Fruit fly (Drosophila melanogaster): ENCODE data around the gene ND-15.

ND-15 gene

DNA sequence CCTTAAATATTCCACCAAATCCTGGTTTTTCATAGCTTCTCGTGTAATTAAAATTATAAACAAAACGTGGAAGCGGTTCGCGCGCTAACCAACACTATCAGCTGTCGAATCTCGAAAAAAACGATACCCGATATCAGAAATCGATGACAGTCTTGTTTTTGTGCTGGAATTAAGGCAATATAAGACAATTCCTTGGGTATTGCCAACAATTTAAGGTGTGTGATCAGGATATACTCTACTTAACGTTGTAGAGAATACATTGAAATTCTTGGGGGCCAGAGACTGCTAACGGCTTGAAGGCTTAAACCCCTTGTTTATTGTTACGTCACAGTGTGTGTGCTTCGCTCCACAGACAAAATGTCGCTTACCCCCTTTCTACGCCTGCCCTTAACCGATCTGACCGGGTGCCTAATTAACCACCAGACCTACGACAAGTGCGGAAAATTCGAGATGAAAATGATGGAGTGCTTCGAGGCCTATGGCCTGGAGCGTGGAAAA, 40.7 kb downstream of the ND-15 start, which contains the start of gene Pus10 (continued):
- TF ChIP-seq dm (GFP tag; optimal IDR thresholded peaks at IDR 0.05) (peak; percentile 82), CG10543 (GFP tag; optimal IDR thresholded peaks at IDR 0.05) (peak; percentile 9), dpn (GFP tag; optimal IDR thresholded peaks at IDR 0.05) (peak in 1 of 2 experiments; percentile 0), Vsx1 (GFP tag; optimal IDR thresholded peaks at IDR 0.05) (peak; percentile 50), CG12769 (tag; optimal IDR thresholded peaks at IDR 0.05) (peak; percentile 4), pzg (GFP tag; optimal IDR thresholded peaks at IDR 0.05) (peak; percentile 50), CG12659 (GFP tag; optimal IDR thresholded peaks at IDR 0.05) (peak; percentile 25), nmo (GFP tag; optimal IDR thresholded peaks at IDR 0.05) (peak; percentile 6), CG9437 (GFP tag; optimal IDR thresholded peaks at IDR 0.05) (peak; percentile 16), CG14710 (tag; optimal IDR thresholded peaks at IDR 0.05) (peak; percentile 5), CG8290 (GFP tag; optimal IDR thresholded peaks at IDR 0.05) (no peak), CG8290 (tag; optimal IDR thresholded peaks at IDR 0.05) (no peak), Sin3A (optimal IDR thresholded peaks at IDR 0.05) (peak; percentile 20), Fer1 (GFP tag; optimal IDR thresholded peaks at IDR 0.05) (peak; percentile 29), Nf-YC (tag; optimal IDR thresholded peaks at IDR 0.05) (peak; percentile 1), CG2116 (GFP tag; optimal IDR thresholded peaks at IDR 0.05) (peak; percentile 39), Pdp1 (GFP tag; optimal IDR thresholded peaks at IDR 0.05) (peak in 1 of 2 experiments; percentile 99), nerfin-2 (GFP tag; IDR thresholded peaks at IDR 0.05; ENCODE audit: partially characterized antibody) (no peak), Tbp (GFP tag; optimal IDR thresholded peaks at IDR 0.05) (no peak), gem (tag; optimal IDR thresholded peaks at IDR 0.05) (no peak), Hmr (GFP tag; optimal IDR thresholded peaks at IDR 0.05) (peak; percentile 9), CG7745 (tag; optimal IDR thresholded peaks at IDR 0.05) (peak; percentile 15), BEAF-32 (GFP tag; optimal IDR thresholded peaks at IDR 0.05) (peak; percentile 23), sug (tag; optimal IDR thresholded peaks at IDR 0.05) (peak; percentile 16), nerfin-1 (tag; optimal IDR thresholded peaks at IDR 0.05) (peak; percentile 61), trem (tag; optimal IDR thresholded peaks at IDR 0.05) (peak; percentile 17), CG12391 (tag; optimal IDR thresholded peaks at IDR 0.05) (peak; percentile 2), Med (GFP tag) (peak; percentile 85), nom (GFP tag; optimal IDR thresholded peaks at IDR 0.05) (peak; percentile 21), slbo (GFP tag; IDR thresholded peaks at IDR 0.05) (no peak), CG34224 (GFP tag; IDR thresholded peaks at IDR 0.05; ENCODE audit: partially characterized antibody) (no peak), CG1603 (tag; optimal IDR thresholded peaks at IDR 0.05) (peak; percentile 14), Neu2 (GFP tag; optimal IDR thresholded peaks at IDR 0.05; ENCODE audit: borderline replicate concordance) (peak; percentile 8), CHES-1-like (GFP tag; optimal IDR thresholded peaks at IDR 0.05) (peak; percentile 38), D (optimal IDR thresholded peaks at IDR 0.05) (peak; percentile 83), D (GFP tag; optimal IDR thresholded peaks at IDR 0.05) (no peak), YL-1 (GFP tag; optimal IDR thresholded peaks at IDR 0.05) (peak; percentile 55), CG10462 (GFP tag; optimal IDR thresholded peaks at IDR 0.05) (no peak)

DNA sequence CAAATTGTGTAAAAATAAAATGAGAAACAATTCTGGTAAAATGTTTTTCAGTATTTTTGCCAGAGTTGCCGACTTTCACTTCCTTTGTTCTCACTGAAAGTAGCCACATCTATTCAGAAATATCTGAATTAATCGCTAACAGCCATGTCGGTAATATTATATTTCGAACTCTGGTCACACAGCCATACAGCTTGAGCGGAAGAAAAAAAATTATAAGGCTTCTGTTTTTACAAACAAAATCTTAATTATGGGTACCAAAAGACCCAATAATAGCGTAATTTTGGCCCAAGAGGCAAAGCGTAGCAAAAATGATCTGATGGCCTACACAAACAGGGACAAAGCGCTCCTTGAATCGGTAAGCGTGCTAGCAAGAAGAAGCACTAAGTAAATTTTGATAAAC, 41.5 kb downstream of the ND-15 start, which contains the start of gene CG3436:
Gene CG3436 (plus strand): TSS at position 36 of the 400 bp plus-strand sequence.
- TF ChIP-seq CG2712 (tag; optimal IDR thresholded peaks at IDR 0.05) (peak; percentile 41), CG14710 (tag; optimal IDR thresholded peaks at IDR 0.05) (peak; percentile 59), CG8924 (tag; optimal IDR thresholded peaks at IDR 0.05) (no peak), CG17359 (tag; optimal IDR thresholded peaks at IDR 0.05) (no peak), Side (GFP tag; optimal IDR thresholded peaks at IDR 0.05) (no peak), esg (GFP tag; conservative IDR thresholded peaks at IDR 0.05) (no peak), CG13894 (tag; optimal IDR thresholded peaks at IDR 0.05) (peak; percentile 38), CG13296 (GFP tag; optimal IDR thresholded peaks at IDR 0.05) (peak; percentile 20), h (optimal IDR thresholded peaks at IDR 0.05) (no peak), CG4820 (GFP tag; optimal IDR thresholded peaks at IDR 0.05) (no peak), PHDP (tag; optimal IDR thresholded peaks at IDR 0.05) (peak; percentile 27), corto (GFP tag; optimal IDR thresholded peaks at IDR 0.05) (no peak), Awh (GFP tag; IDR thresholded peaks at IDR 0.05) (no peak), ems (GFP tag; optimal IDR thresholded peaks at IDR 0.05) (no peak), caup (GFP tag; optimal IDR thresholded peaks at IDR 0.05; ENCODE audit: severe bottlenecking) (no peak)
